Fruit fly (Drosophila melanogaster) whole organism, embryonic: ENCODE data around the gene mAChR-C.

Experiments
- Abd-B ChIP-seq: fragments of 200-800 bp; sonication (Bioruptor generic); optimal IDR thresholded peaks from 2 replicates; lab custom pipeline; 2018; ENCODE audit warnings: missing biosample characterization, mild to moderate bottlenecking, missing genetic modification characterization, moderate library complexity
- BEAF-32 ChIP-seq: fragments of 200-800 bp; sonication (Bioruptor generic); optimal IDR thresholded peaks from 3 replicates; lab custom pipeline; 2017; ENCODE audit warnings: missing biosample characterization, missing genetic modification characterization, mild to moderate bottlenecking, moderate library complexity, missing genetic modification reagents
- CG1024 ChIP-seq: fragments of 200-800 bp; sonication (Bioruptor generic); IDR thresholded peaks from 2 replicates; pipeline ENCODE4 v1.3.6; 2022; ENCODE audit warnings: missing biosample characterization, missing genetic modification characterization
- CG12219 ChIP-seq: fragments of 200-800 bp; sonication (Bioruptor generic); optimal IDR thresholded peaks from 3 replicates; lab custom pipeline; 2018; ENCODE audit warnings: missing biosample characterization, mild to moderate bottlenecking, missing genetic modification characterization
- CG12299 ChIP-seq: fragments of 200-800 bp; sonication (Bioruptor generic); optimal IDR thresholded peaks from 2 replicates; lab custom pipeline; 2018; ENCODE audit warnings: missing biosample characterization, mild to moderate bottlenecking, missing genetic modification characterization
- CG14710 ChIP-seq: fragments of 200-800 bp; sonication (Bioruptor generic); optimal IDR thresholded peaks from 3 replicates; lab custom pipeline; 2019; ENCODE audit warnings: missing biosample characterization, mild to moderate bottlenecking, missing genetic modification characterization, moderate library complexity
- CG14965 ChIP-seq: fragments of 200-800 bp; sonication (Bioruptor generic); optimal IDR thresholded peaks from 2 replicates; lab custom pipeline; 2016; ENCODE audit warnings: missing biosample characterization, missing genetic modification characterization, borderline replicate concordance
- CG15601 ChIP-seq: fragments of 200-800 bp; sonication (Bioruptor generic); optimal IDR thresholded peaks from 3 replicates; lab custom pipeline; 2019; ENCODE audit warnings: missing biosample characterization, mild to moderate bottlenecking, missing genetic modification characterization, moderate library complexity
- CG16815 ChIP-seq: fragments of 200-800 bp; sonication (Bioruptor generic); optimal IDR thresholded peaks from 3 replicates; lab custom pipeline; 2017; ENCODE audit warnings: missing biosample characterization, mild to moderate bottlenecking, missing genetic modification characterization
- CG17385 ChIP-seq: fragments of 200-800 bp; sonication (Bioruptor generic); optimal IDR thresholded peaks from 3 replicates; lab custom pipeline; 2018; ENCODE audit warnings: missing biosample characterization, mild to moderate bottlenecking, missing genetic modification characterization
- CG1832 ChIP-seq: fragments of 200-800 bp; sonication (Bioruptor generic); optimal IDR thresholded peaks from 2 replicates; lab custom pipeline; 2017; ENCODE audit warnings: missing biosample characterization, mild to moderate bottlenecking, missing genetic modification characterization, inconsistent platforms
- CG2116 ChIP-seq: fragments of 200-800 bp; sonication (Bioruptor generic); optimal IDR thresholded peaks from 3 replicates; lab custom pipeline; 2018; ENCODE audit warnings: missing biosample characterization, mild to moderate bottlenecking, missing genetic modification characterization
- CG30403 ChIP-seq: fragments of 200-800 bp; sonication (Bioruptor generic); optimal IDR thresholded peaks from 3 replicates; lab custom pipeline; 2016; ENCODE audit warnings: missing biosample characterization, missing genetic modification characterization
- CG3847 ChIP-seq: fragments of 200-800 bp; sonication (Bioruptor generic); IDR thresholded peaks from 2 replicates; pipeline ENCODE4 v1.3.6; 2022; ENCODE audit warnings: missing biosample characterization, missing genetic modification characterization
- CG3995 ChIP-seq: fragments of 200-800 bp; sonication (Bioruptor generic); optimal IDR thresholded peaks from 3 replicates; lab custom pipeline; 2016; ENCODE audit warnings: missing biosample characterization, missing genetic modification characterization
- CG4424 ChIP-seq: fragments of 200-800 bp; sonication (Bioruptor generic); optimal IDR thresholded peaks from 3 replicates; lab custom pipeline; 2016; ENCODE audit warnings: missing biosample characterization, missing genetic modification characterization
- CG7372 ChIP-seq: fragments of 200-800 bp; sonication (Bioruptor generic); IDR thresholded peaks from 2 replicates; pipeline ENCODE4 v1.3.6; 2022; ENCODE audit warnings: missing biosample characterization, missing genetic modification characterization
- CG8944 ChIP-seq: fragments of 200-800 bp; sonication (Bioruptor generic); optimal IDR thresholded peaks from 3 replicates; lab custom pipeline; 2016; ENCODE audit warnings: missing biosample characterization, missing genetic modification characterization
- CG9215 ChIP-seq: fragments of 200-800 bp; sonication (Bioruptor generic); IDR thresholded peaks from 2 replicates; pipeline ENCODE4 v1.3.6; 2022; ENCODE audit warnings: missing biosample characterization, missing genetic modification characterization
- Dref ChIP-seq: fragments of 200-800 bp; sonication (Bioruptor generic); IDR thresholded peaks from 2 replicates; pipeline ENCODE4 v1.3.6; 2022; ENCODE audit warnings: missing biosample characterization, missing genetic modification characterization
- Elba2 ChIP-seq: fragments of 200-800 bp; sonication (Bioruptor generic); optimal IDR thresholded peaks from 3 replicates; lab custom pipeline; 2016; ENCODE audit warnings: missing biosample characterization, missing genetic modification characterization
- Ets97D ChIP-seq: fragments of 200-800 bp; sonication (Bioruptor generic); optimal IDR thresholded peaks from 3 replicates; lab custom pipeline; 2016; ENCODE audit warnings: missing biosample characterization, missing genetic modification characterization
- Lim3 ChIP-seq: fragments of 200-800 bp; sonication (Bioruptor generic); IDR thresholded peaks from 2 replicates; pipeline ENCODE4 v1.3.6; 2022; ENCODE audit warnings: missing biosample characterization, missing genetic modification characterization
- Lpt ChIP-seq: fragments of >200 bp; optimal IDR thresholded peaks from 2 replicates; lab custom pipeline; 2018; ENCODE audit warnings: missing biosample characterization, missing genetic modification characterization
- Mad ChIP-seq: fragments of 200-800 bp; sonication (Bioruptor generic); optimal IDR thresholded peaks from 2 replicates; lab custom pipeline; 2016; ENCODE audit warnings: missing biosample characterization, missing genetic modification characterization
- NFAT ChIP-seq: fragments of 200-800 bp; sonication (Bioruptor generic); IDR thresholded peaks from 2 replicates; pipeline ENCODE4 v1.3.6; 2022; ENCODE audit warnings: missing biosample characterization, missing genetic modification characterization
- Oli ChIP-seq: fragments of 200-800 bp; sonication (Bioruptor generic); optimal IDR thresholded peaks from 2 replicates; lab custom pipeline; 2018; ENCODE audit warnings: missing biosample characterization, mild to moderate bottlenecking, missing genetic modification characterization, moderate library complexity
- PHDP ChIP-seq: fragments of 200-800 bp; sonication (Bioruptor generic); optimal IDR thresholded peaks from 3 replicates; lab custom pipeline; 2018; ENCODE audit warnings: missing biosample characterization, mild to moderate bottlenecking, missing genetic modification characterization, moderate library complexity
- Xbp1 ChIP-seq: fragments of 200-800 bp; sonication (Bioruptor generic); optimal IDR thresholded peaks from 3 replicates; lab custom pipeline; 2016; ENCODE audit warnings: missing biosample characterization, mild to moderate bottlenecking, missing genetic modification characterization
- croc ChIP-seq: fragments of 200-800 bp; sonication (Bioruptor generic); conservative IDR thresholded peaks from 3 replicates; pipeline ENCODE4 v1.3.6; 2022; ENCODE audit warnings: missing biosample characterization, missing genetic modification characterization
- da ChIP-seq: fragments of 200-800 bp; sonication (Bioruptor generic); optimal IDR thresholded peaks from 2 replicates; lab custom pipeline; 2016; ENCODE audit warnings: missing biosample characterization, missing genetic modification characterization
- dm ChIP-seq: fragments of 200-800 bp; sonication (Bioruptor generic); optimal IDR thresholded peaks from 3 replicates; lab custom pipeline; 2016; ENCODE audit warnings: missing biosample characterization, missing genetic modification characterization
- emc ChIP-seq: fragments of 200-800 bp; sonication (Bioruptor generic); optimal IDR thresholded peaks from 2 replicates; lab custom pipeline; 2016; ENCODE audit warnings: missing biosample characterization, missing genetic modification characterization
- exex ChIP-seq: fragments of 200-800 bp; sonication (Bioruptor generic); optimal IDR thresholded peaks from 4 replicates; lab custom pipeline; 2018; ENCODE audit warnings: missing biosample characterization, mild to moderate bottlenecking, missing genetic modification characterization, moderate library complexity
- fu2 ChIP-seq: fragments of 200-800 bp; sonication (Bioruptor generic); optimal IDR thresholded peaks from 2 replicates; lab custom pipeline; 2016; ENCODE audit warnings: missing biosample characterization, missing genetic modification characterization
- gcm2 ChIP-seq: fragments of 200-800 bp; sonication (Bioruptor generic); optimal IDR thresholded peaks from 2 replicates; lab custom pipeline; 2016; ENCODE audit warnings: missing biosample characterization, missing genetic modification characterization
- gfzf ChIP-seq: fragments of 200-800 bp; sonication (Bioruptor generic); optimal IDR thresholded peaks from 2 replicates; lab custom pipeline; 2016; ENCODE audit warnings: missing biosample characterization, mild to moderate bottlenecking, missing genetic modification characterization, moderate library complexity
- gsb ChIP-seq: fragments of 200-800 bp; sonication (Bioruptor generic); IDR thresholded peaks from 2 replicates; pipeline ENCODE4 v1.3.6; 2022; ENCODE audit warnings: missing biosample characterization, missing genetic modification characterization
- jigr1 ChIP-seq: fragments of 200-800 bp; sonication (Bioruptor generic); IDR thresholded peaks from 3 replicates; pipeline ENCODE4 v1.3.6; 2022; ENCODE audit warnings: missing biosample characterization, missing genetic modification characterization
- nom ChIP-seq: fragments of 200-800 bp; sonication (Bioruptor generic); optimal IDR thresholded peaks from 2 replicates; lab custom pipeline; 2017; ENCODE audit warnings: missing biosample characterization, missing genetic modification characterization, mild to moderate bottlenecking, moderate library complexity, missing genetic modification reagents
- org-1 ChIP-seq: fragments of 200-800 bp; sonication (Bioruptor generic); optimal IDR thresholded peaks from 2 replicates; lab custom pipeline; 2017; ENCODE audit warnings: missing biosample characterization, missing genetic modification characterization
- pfk ChIP-seq: fragments of 200-800 bp; sonication (Bioruptor generic); optimal IDR thresholded peaks from 2 replicates; lab custom pipeline; 2018; ENCODE audit warnings: missing biosample characterization, mild to moderate bottlenecking, missing genetic modification characterization, moderate library complexity
- repo ChIP-seq: fragments of 200-800 bp; sonication (Bioruptor generic); optimal IDR thresholded peaks from 2 replicates; lab custom pipeline; 2016; ENCODE audit warnings: missing biosample characterization, missing genetic modification characterization
- run ChIP-seq: fragments of 200-800 bp; sonication (Bioruptor generic); optimal IDR thresholded peaks from 3 replicates; lab custom pipeline; 2018; ENCODE audit warnings: missing biosample characterization, mild to moderate bottlenecking, missing genetic modification characterization
- schlank ChIP-seq: fragments of 200-800 bp; sonication (Bioruptor generic); optimal IDR thresholded peaks from 2 replicates; lab custom pipeline; 2018; ENCODE audit warnings: missing biosample characterization, mild to moderate bottlenecking, missing genetic modification characterization
- scrt ChIP-seq: fragments of 200-800 bp; sonication (Bioruptor generic); optimal IDR thresholded peaks from 2 replicates; lab custom pipeline; 2018; ENCODE audit warnings: missing biosample characterization, mild to moderate bottlenecking, missing genetic modification characterization, moderate library complexity
- sens ChIP-seq: fragments of 200-800 bp; sonication (Bioruptor generic); peaks from one replicate; lab custom pipeline; 2016; ENCODE audit warnings: missing biosample characterization, missing genetic modification characterization
- slbo ChIP-seq: fragments of 200-800 bp; sonication (Bioruptor generic); IDR thresholded peaks from 2 replicates; pipeline ENCODE4 v1.3.6; 2022; ENCODE audit warnings: missing biosample characterization, missing genetic modification characterization
- so ChIP-seq: fragments of 200-800 bp; sonication (Bioruptor generic); IDR thresholded peaks from 3 replicates; pipeline ENCODE4 v1.3.6; 2022; ENCODE audit warnings: missing biosample characterization, missing genetic modification characterization
- tap ChIP-seq: fragments of 200-800 bp; optimal IDR thresholded peaks from 3 replicates; lab custom pipeline; 2019; ENCODE audit warnings: missing biosample characterization, mild to moderate bottlenecking, missing genetic modification characterization, moderate library complexity
- tna ChIP-seq: fragments of 200-800 bp; sonication (Bioruptor generic); IDR thresholded peaks from 2 replicates; pipeline ENCODE4 v1.3.6; 2022; ENCODE audit warnings: missing biosample characterization, missing genetic modification characterization; ENCODE audit not compliant: partially characterized antibody

mAChR-C gene

dm6 chrX:6854563-6854962 is 22.1 kb upstream of the mAChR-C start (continued):
- TF ChIP-seq CG17385 (GFP tag; lab: Kevin White, UChicago) (peak; percentile 76), CG16815 (GFP tag; lab: Kevin White, UChicago) (peak; percentile 60), CG12219 (GFP tag; lab: Kevin White, UChicago) (peak; percentile 72), dm (GFP tag; lab: Kevin White, UChicago) (peak; percentile 40), CG14965 (GFP tag; lab: Kevin White, UChicago) (no peak), emc (GFP tag; lab: Kevin White, UChicago) (peak; percentile 24), CG9215 (GFP tag; lab: Robert Waterston, UW) (peak; percentile 40; the same call in 1 of the 2 replicates), PHDP (tag; lab: Kevin White, UChicago) (peak; percentile 88), CG8944 (GFP tag; lab: Kevin White, UChicago) (peak; percentile 23), CG30403 (GFP tag; lab: Kevin White, UChicago) (peak; percentile 77), BEAF-32 (GFP tag; lab: Kevin White, UChicago) (no peak), CG4424 (GFP tag; lab: Kevin White, UChicago) (peak; percentile 81), Lim3 (GFP tag; lab: Robert Waterston, UW) (0 out of 2 replicates have a peak, but pooled peaks have one; percentile 41), fu2 (GFP tag; lab: Kevin White, UChicago) (peak; percentile 56), tna (no peak), sens (peak; percentile 95), org-1 (GFP tag; lab: Kevin White, UChicago) (peak; percentile 83), gcm2 (GFP tag; lab: Kevin White, UChicago) (peak; percentile 58), Xbp1 (peak; percentile 81), repo (GFP tag; lab: Kevin White, UChicago) (peak; percentile 43), croc (peak; percentile 59), Mad (GFP tag; lab: Kevin White, UChicago) (peak; percentile 67), CG12299 (tag; lab: Kevin White, UChicago) (peak; percentile 56), CG15601 (tag; lab: Kevin White, UChicago) (peak; percentile 62), CG2116 (GFP tag; lab: Kevin White, UChicago) (peak; percentile 46), CG3847 (GFP tag; lab: Robert Waterston, UW) (peak; percentile 75), schlank (tag; lab: Kevin White, UChicago) (peak; percentile 47), CG1832 (GFP tag; lab: Kevin White, UChicago) (no peak), gfzf (GFP tag; lab: Kevin White, UChicago) (no peak), Dref (GFP tag; lab: Robert Waterston, UW) (no peak), da (no peak), CG3995 (GFP tag; lab: Kevin White, UChicago) (peak; percentile 31), gsb (peak; percentile 62), Lpt (GFP tag; lab: Kevin White, UChicago) (no peak), nom (GFP tag; lab: Kevin White, UChicago) (no peak), run (tag; lab: Kevin White, UChicago) (peak; percentile 68), Ets97D (GFP tag; lab: Kevin White, UChicago) (peak; percentile 28), CG1024 (GFP tag; lab: Robert Waterston, UW) (no peak), Abd-B (GFP tag; lab: Kevin White, UChicago) (peak; percentile 65), pfk (GFP tag; lab: Kevin White, UChicago) (no peak), Elba2 (GFP tag; lab: Kevin White, UChicago) (no peak), NFAT (GFP tag; lab: Robert Waterston, UW) (peak; percentile 43; the same call in 1 of the 2 replicates), Oli (peak; percentile 86), scrt (peak; percentile 75), slbo (GFP tag; lab: Robert Waterston, UW) (peak; percentile 84), CG14710 (peak; percentile 73), exex (tag; lab: Kevin White, UChicago) (peak; percentile 46), so (peak; percentile 64), CG7372 (GFP tag; lab: Robert Waterston, UW) (peak; percentile 44; the same call in 1 of the 2 replicates), jigr1 (GFP tag; lab: Robert Waterston, UW) (peak; percentile 48; the same call in 1 of the 3 replicates), tap (tag; lab: Kevin White, UChicago) (peak; percentile 63)
